Worm (Caenorhabditis elegans): ENCODE measurements around the gene srd-19.
"Not testable (repeated sequence)": the region's sequence is repeated elsewhere in the genome, so short reads cannot be mapped to it uniquely, and the experiment has no call there.

Gene srd-19

ce11 chrV:13453334-13453733, 24.8 kb upstream of the srd-19 start, which contains the start of gene lurp-2:
lurp-2 (plus strand) TSS chrV:13453634.
- TF ChIP-seq unc-62 (GFP tag; optimal IDR thresholded peaks at IDR 0.05) (no peak), repo-1 (tag; optimal IDR thresholded peaks at IDR 0.05) (no peak), attf-5 (GFP tag; optimal IDR thresholded peaks at IDR 0.05) (no peak), ztf-3 (GFP tag; optimal IDR thresholded peaks at IDR 0.05) (no peak), cebp-1 (GFP tag; IDR thresholded peaks at IDR 0.05) (no peak), cebp-1 (tag; optimal IDR thresholded peaks at IDR 0.05) (no peak), ztf-18 (tag; optimal IDR thresholded peaks at IDR 0.05) (no peak), lin-40 (tag; optimal IDR thresholded peaks at IDR 0.05) (no peak), T26A5.8 (tag; optimal IDR thresholded peaks at IDR 0.05) (no peak)

ce11 chrV:13445229-13445949, 16.8 kb upstream of the srd-19 start, which contains the start of gene Y2H9A.4:
Y2H9A.4 (plus strand) TSS chrV:13445899.
- TF ChIP-seq him-1 (tag; optimal IDR thresholded peaks at IDR 0.05): no peak
- TF ChIP-seq F55B11.4 (tag; optimal IDR thresholded peaks at IDR 0.05; ENCODE audit: borderline replicate concordance, insufficient read depth): no peak
- no peak for TF ChIP-seq xnd-1 (tag; optimal IDR thresholded peaks at IDR 0.05)
- TF ChIP-seq tbx-9 (tag; optimal IDR thresholded peaks at IDR 0.05; ENCODE audit: borderline replicate concordance): no peak
- no peak for TF ChIP-seq mel-28 (tag; optimal IDR thresholded peaks at IDR 0.05; ENCODE audit: borderline replicate concordance)
- TF ChIP-seq K12H6.12 (tag; optimal IDR thresholded peaks at IDR 0.05): no peak
- no peak for TF ChIP-seq dpl-1 (GFP tag; optimal IDR thresholded peaks at IDR 0.05)
- TF ChIP-seq aptf-2 (GFP tag; conservative IDR thresholded peaks at IDR 0.05): no peak
- no peak for TF ChIP-seq D2030.7 (GFP tag; IDR thresholded peaks at IDR 0.05)
- no peak for TF ChIP-seq F22D6.2 (tag; optimal IDR thresholded peaks at IDR 0.05)
- no peak for TF ChIP-seq ztf-25 (GFP tag; IDR thresholded peaks at IDR 0.05)
- TF ChIP-seq attf-5 (GFP tag; optimal IDR thresholded peaks at IDR 0.05): no peak
- no peak for TF ChIP-seq F52B5.7 (tag; optimal IDR thresholded peaks at IDR 0.05)
- no peak for TF ChIP-seq egrh-3 (GFP tag; IDR thresholded peaks at IDR 0.05)
- no peak for TF ChIP-seq madf-8 (GFP tag; conservative IDR thresholded peaks at IDR 0.05)
- TF ChIP-seq let-607 (tag; optimal IDR thresholded peaks at IDR 0.05): no peak
- no peak for TF ChIP-seq cebp-2 (GFP tag; IDR thresholded peaks at IDR 0.05)
- TF ChIP-seq tlf-1 (GFP tag; optimal IDR thresholded peaks at IDR 0.05): no peak

DNA sequence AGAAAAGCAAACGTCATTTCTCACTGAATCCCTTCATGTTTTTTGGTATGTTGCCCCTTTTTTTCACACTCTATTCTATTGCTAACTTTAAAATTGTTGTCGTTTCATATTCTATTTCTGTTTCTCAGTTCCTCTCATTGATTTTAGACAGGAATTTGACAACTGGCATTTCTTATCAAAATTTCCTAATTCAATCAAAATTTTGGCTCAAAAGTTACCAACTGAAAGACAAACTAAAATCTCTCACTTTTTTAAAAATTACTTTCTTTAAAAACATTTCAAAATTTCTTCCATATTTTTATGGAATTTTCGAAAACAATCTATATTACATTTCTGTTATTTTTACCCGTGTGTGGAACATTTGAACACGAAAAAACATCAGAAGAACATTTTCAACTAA, 15.0 kb upstream of the srd-19 start, which contains the start of gene Y2H9A.6:
Gene Y2H9A.6, plus strand, starts transcription at position 301 of the 400 bp plus-strand sequence.
- TF ChIP-seq egrh-3 (GFP tag; IDR thresholded peaks at IDR 0.05); atf-7 (tag; optimal IDR thresholded peaks at IDR 0.05); hlh-26 (GFP tag; conservative IDR thresholded peaks at IDR 0.05): not testable (repeated sequence)

DNA sequence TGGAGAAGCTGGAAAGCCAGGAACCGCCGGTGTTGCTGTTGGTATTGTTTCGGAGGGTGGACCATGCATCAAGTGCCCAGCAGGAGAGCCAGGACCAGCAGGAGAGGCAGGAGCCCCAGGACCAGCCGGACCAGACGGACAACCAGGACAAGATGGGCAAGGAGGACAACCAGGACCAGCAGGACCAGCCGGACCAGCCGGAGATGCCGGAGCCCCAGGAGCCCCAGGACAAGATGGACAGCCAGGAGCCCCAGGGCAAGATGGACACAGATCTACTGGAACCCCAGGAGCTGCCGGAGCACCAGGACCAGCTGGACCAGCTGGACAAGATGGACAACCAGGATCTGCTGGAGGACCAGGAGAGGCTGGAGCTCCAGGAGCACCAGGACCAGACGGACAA, 14.3 kb upstream of the srd-19 start:
- TF ChIP-seq egrh-3 (GFP tag; IDR thresholded peaks at IDR 0.05) (peak; percentile 94), hlh-26 (GFP tag; conservative IDR thresholded peaks at IDR 0.05) (no peak), ztf-25 (GFP tag; IDR thresholded peaks at IDR 0.05) (0 out of 2 replicates have a peak, but pooled peaks have one; percentile 41), Y95B8A.8 (GFP tag; IDR thresholded peaks at IDR 0.05) (no peak)

ce11 chrV:13441661-13442060, 13.1 kb upstream of the srd-19 start, which contains the start of gene col-162:
col-162 (plus strand) TSS chrV:13441961.
- TF ChIP-seq F22D6.2 (tag; optimal IDR thresholded peaks at IDR 0.05): no peak
- no peak for TF ChIP-seq let-526 (GFP tag; IDR thresholded peaks at IDR 0.05)
- no peak for TF ChIP-seq sptf-2 (GFP tag; optimal IDR thresholded peaks at IDR 0.05)
- no peak for TF ChIP-seq F23B12.7 (tag; optimal IDR thresholded peaks at IDR 0.05; ENCODE audit: insufficient read depth)
- no peak for TF ChIP-seq D2030.7 (GFP tag; IDR thresholded peaks at IDR 0.05)
- no peak for TF ChIP-seq nhr-80 (tag; optimal IDR thresholded peaks at IDR 0.05)
- no peak for TF ChIP-seq nhr-90 (tag; optimal IDR thresholded peaks at IDR 0.05)
- TF ChIP-seq C17E4.6 (GFP tag; IDR thresholded peaks at IDR 0.05): no peak
- no peak for TF ChIP-seq repo-1 (tag; optimal IDR thresholded peaks at IDR 0.05)
- no peak for TF ChIP-seq ztf-22 (GFP tag; optimal IDR thresholded peaks at IDR 0.05)
- TF ChIP-seq C06A6.2 (GFP tag; conservative IDR thresholded peaks at IDR 0.05): no peak
- TF ChIP-seq ceh-27 (GFP tag; optimal IDR thresholded peaks at IDR 0.05): no peak
- TF ChIP-seq let-607 (tag; optimal IDR thresholded peaks at IDR 0.05): no peak
- no peak for TF ChIP-seq bed-2 (GFP tag; IDR thresholded peaks at IDR 0.05)
- no peak for TF ChIP-seq pha-4 (tag; optimal IDR thresholded peaks at IDR 0.05)
- no peak for TF ChIP-seq ztf-18 (tag; optimal IDR thresholded peaks at IDR 0.05)
- no peak for TF ChIP-seq B0261.1 (tag; optimal IDR thresholded peaks at IDR 0.05)

Data from whole organism, young adult.